Worm (Caenorhabditis elegans) whole organism, L2 larva: ENCODE results near the gene str-220.

Source experiments
- C34F6.9 ChIP-seq: fragments of 150-350 bp; optimal IDR thresholded peaks from 2 replicates; lab custom pipeline; 2014; ENCODE audit warnings: missing biosample characterization, missing genetic modification characterization
- F13H6.1 ChIP-seq: sonication (generic microtip); optimal IDR thresholded peaks from 2 replicates; lab custom pipeline; 2016; ENCODE audit warnings: missing genetic modification characterization, missing compliant biosample characterization
- R02D3.7 ChIP-seq: fragments of 150-350 bp; optimal IDR thresholded peaks from 2 replicates; lab custom pipeline; 2014; ENCODE audit warnings: missing biosample characterization, missing genetic modification characterization
- Y55F3AM.14 ChIP-seq: fragments of 200-800 bp; sonication (Bioruptor generic); optimal IDR thresholded peaks from 2 replicates; lab custom pipeline; 2018; ENCODE audit warnings: mild to moderate bottlenecking, missing genetic modification characterization, missing compliant biosample characterization
- ZK546.5 ChIP-seq: sonication (generic microtip); optimal IDR thresholded peaks from 2 replicates; lab custom pipeline; 2017; ENCODE audit warnings: missing biosample characterization, missing genetic modification characterization
- alr-1 ChIP-seq: fragments of 150-350 bp; optimal IDR thresholded peaks from 2 replicates; lab custom pipeline; 2014; ENCODE audit warnings: missing biosample characterization, missing genetic modification characterization
- aly-2 ChIP-seq: fragments of 150-350 bp; optimal IDR thresholded peaks from 2 replicates; lab custom pipeline; 2014; ENCODE audit warnings: missing biosample characterization, missing genetic modification characterization
- ama-1 ChIP-seq: fragments of 150-350 bp; optimal IDR thresholded peaks from 2 replicates; lab custom pipeline; 2018; ENCODE audit warnings: inconsistent platforms
- blmp-1 ChIP-seq: sonication (generic microtip); optimal IDR thresholded peaks from 2 replicates; lab custom pipeline; 2017; ENCODE audit warnings: missing genetic modification characterization, mild to moderate bottlenecking, missing compliant biosample characterization, antibody characterized with exemption, moderate library complexity; ENCODE audit not compliant: insufficient read depth
- ceh-82 ChIP-seq: fragments of 150-350 bp; optimal IDR thresholded peaks from 2 replicates; lab custom pipeline; 2014; ENCODE audit warnings: missing biosample characterization, missing genetic modification characterization
- crh-2 ChIP-seq: sonication (generic microtip); optimal IDR thresholded peaks from 2 replicates; lab custom pipeline; 2017; ENCODE audit warnings: missing biosample characterization, missing genetic modification characterization
- dmd-4 ChIP-seq: sonication (generic microtip); optimal IDR thresholded peaks from 2 replicates; lab custom pipeline; 2017; ENCODE audit warnings: missing biosample characterization, missing genetic modification characterization
- egl-27 ChIP-seq: sonication (generic microtip); optimal IDR thresholded peaks from 3 replicates; lab custom pipeline; 2017; ENCODE audit warnings: missing biosample characterization, missing genetic modification reagents, missing genetic modification characterization
- elt-3 ChIP-seq: sonication (generic microtip); optimal IDR thresholded peaks from 2 replicates; lab custom pipeline; 2017; ENCODE audit warnings: missing biosample characterization, missing genetic modification characterization
- fos-1 ChIP-seq: fragments of 150-350 bp; optimal IDR thresholded peaks from 2 replicates; lab custom pipeline; 2014; ENCODE audit warnings: missing biosample characterization, missing genetic modification characterization
- gmeb-1 ChIP-seq: fragments of 150-350 bp; optimal IDR thresholded peaks from 2 replicates; lab custom pipeline; 2014; ENCODE audit warnings: missing biosample characterization, missing genetic modification characterization
- lin-13 ChIP-seq: fragments of 150-350 bp; optimal IDR thresholded peaks from 2 replicates; lab custom pipeline; 2014; ENCODE audit warnings: missing biosample characterization, missing genetic modification reagents, missing genetic modification characterization
- lin-39 ChIP-seq: fragments of 150-350 bp; optimal IDR thresholded peaks from 2 replicates; lab custom pipeline; 2014; ENCODE audit warnings: missing biosample characterization, missing genetic modification reagents, missing genetic modification characterization
- mab-5 ChIP-seq: fragments of 150-350 bp; optimal IDR thresholded peaks from 2 replicates; lab custom pipeline; 2014; ENCODE audit warnings: missing biosample characterization, missing genetic modification characterization
- mbf-1 ChIP-seq: sonication (generic microtip); optimal IDR thresholded peaks from 2 replicates; lab custom pipeline; 2017; ENCODE audit warnings: missing biosample characterization, missing genetic modification characterization
- mdl-1 ChIP-seq, 2 experiments: fragments of 150-350 bp in 1 of 2; sonication (generic microtip) in 1 of 2; optimal IDR thresholded peaks; 2 replicates each; lab custom pipeline; 2017; ENCODE audit warnings: missing biosample characterization in 2 of 2, missing genetic modification characterization in 2 of 2
- nhr-10 ChIP-seq: sonication (generic microtip); optimal IDR thresholded peaks from 2 replicates; lab custom pipeline; 2017; ENCODE audit warnings: missing biosample characterization, missing genetic modification characterization
- nhr-11 ChIP-seq: fragments of 150-350 bp; optimal IDR thresholded peaks from 2 replicates; lab custom pipeline; 2014; ENCODE audit warnings: missing biosample characterization, missing genetic modification characterization
- nhr-129 ChIP-seq: fragments of 150-350 bp; optimal IDR thresholded peaks from 2 replicates; lab custom pipeline; 2014; ENCODE audit warnings: missing biosample characterization, missing genetic modification characterization
- nhr-21 ChIP-seq: fragments of 150-350 bp; optimal IDR thresholded peaks from 2 replicates; lab custom pipeline; 2014; ENCODE audit warnings: missing biosample characterization, missing genetic modification characterization
- nhr-23 ChIP-seq: fragments of 150-350 bp; optimal IDR thresholded peaks from 2 replicates; lab custom pipeline; 2014; ENCODE audit warnings: missing biosample characterization, missing genetic modification reagents, missing genetic modification characterization
- nhr-237 ChIP-seq: fragments of 150-350 bp; optimal IDR thresholded peaks from 2 replicates; lab custom pipeline; 2014; ENCODE audit warnings: missing biosample characterization, missing genetic modification characterization
- nhr-25 ChIP-seq: fragments of 150-350 bp; sonication (generic microtip); optimal IDR thresholded peaks from 3 replicates; lab custom pipeline; 2014; ENCODE audit warnings: missing biosample characterization, missing genetic modification characterization
- nhr-6 ChIP-seq: fragments of 150-350 bp; optimal IDR thresholded peaks from 2 replicates; lab custom pipeline; 2014; ENCODE audit warnings: missing biosample characterization, missing genetic modification characterization
- nhr-77 ChIP-seq: fragments of 150-350 bp; optimal IDR thresholded peaks from 2 replicates; lab custom pipeline; 2014; ENCODE audit warnings: missing biosample characterization, missing genetic modification characterization
- peb-1 ChIP-seq: fragments of 150-350 bp; optimal IDR thresholded peaks from 2 replicates; lab custom pipeline; 2014; ENCODE audit warnings: missing biosample characterization, missing genetic modification characterization
- sem-4 ChIP-seq: fragments of 150-350 bp; optimal IDR thresholded peaks from 2 replicates; lab custom pipeline; 2014; ENCODE audit warnings: missing biosample characterization, missing genetic modification reagents, missing genetic modification characterization
- skn-1 ChIP-seq: sonication (generic microtip); optimal IDR thresholded peaks from 2 replicates; lab custom pipeline; 2017; ENCODE audit warnings: missing biosample characterization, missing genetic modification characterization
- sma-3 ChIP-seq: sonication (generic microtip); optimal IDR thresholded peaks from 2 replicates; lab custom pipeline; 2016; ENCODE audit warnings: missing genetic modification reagents, missing genetic modification characterization, missing compliant biosample characterization
- snpc-4 ChIP-seq: fragments of 150-350 bp; optimal IDR thresholded peaks from 2 replicates; lab custom pipeline; 2014; ENCODE audit warnings: missing biosample characterization, missing genetic modification characterization
- unc-39 ChIP-seq: fragments of 150-350 bp; optimal IDR thresholded peaks from 2 replicates; lab custom pipeline; 2014; ENCODE audit warnings: missing biosample characterization, missing genetic modification characterization
- unc-55 ChIP-seq: fragments of 150-350 bp; sonication (generic microtip); optimal IDR thresholded peaks from 3 replicates; lab custom pipeline; 2014; ENCODE audit warnings: missing biosample characterization, missing genetic modification reagents, missing genetic modification characterization
- zag-1 ChIP-seq: fragments of 150-350 bp; optimal IDR thresholded peaks from 2 replicates; lab custom pipeline; 2014; ENCODE audit warnings: missing biosample characterization, missing genetic modification characterization
- ztf-11 ChIP-seq: sonication (generic microtip); optimal IDR thresholded peaks from 2 replicates; lab custom pipeline; 2017; ENCODE audit warnings: missing biosample characterization, missing genetic modification characterization
- ztf-4 ChIP-seq: fragments of 150-350 bp; optimal IDR thresholded peaks from 2 replicates; lab custom pipeline; 2014; ENCODE audit warnings: missing biosample characterization, missing genetic modification characterization

The str-220 gene

ce11 chrIV:7171222-7171621, at the start of gene str-220:
Gene str-220 (minus strand): TSS chrIV:7171322.
- TF ChIP-seq fos-1 (tag; lab: Kevin White, UChicago) (no peak), crh-2 (tag; lab: Kevin White, UChicago) (no peak), zag-1 (no peak), snpc-4 (tag; lab: Kevin White, UChicago) (no peak), unc-55 (GFP tag; lab: Kevin White, UChicago) (no peak), skn-1 (tag; lab: Kevin White, UChicago) (no peak), ama-1 (lab: Kevin White, UChicago) (no peak), ceh-82 (tag; lab: Kevin White, UChicago) (no peak), nhr-237 (tag; lab: Kevin White, UChicago) (no peak), elt-3 (tag; lab: Kevin White, UChicago) (no peak), nhr-23 (tag; lab: Kevin White, UChicago) (no peak), sem-4 (tag; lab: Kevin White, UChicago) (no peak), nhr-21 (no peak), egl-27 (tag; lab: Kevin White, UChicago) (no peak), sma-3 (GFP tag; lab: Kevin White, UChicago) (no peak), mdl-1 (tag; optimal IDR thresholded peaks at IDR 0.05; lab: Kevin White, UChicago) (no peak), unc-39 (tag; lab: Kevin White, UChicago) (no peak)

ce11 chrIV:7219398-7220087, 48.4 kb upstream of the str-220 start, which contains the start of the genes glb-23 and R13A1.1:
Gene glb-23 (minus strand): TSS chrIV:7219498.
Gene R13A1.1 (plus strand): TSS chrIV:7220037.
- TF ChIP-seq C34F6.9 (no peak), gmeb-1 (tag; lab: Kevin White, UChicago) (no peak), crh-2 (tag; lab: Kevin White, UChicago) (no peak), nhr-23 (tag; lab: Kevin White, UChicago) (no peak), nhr-129 (tag; lab: Kevin White, UChicago) (no peak), skn-1 (tag; lab: Kevin White, UChicago) (no peak), sem-4 (tag; lab: Kevin White, UChicago) (no peak), sma-3 (GFP tag; lab: Kevin White, UChicago) (no peak), mbf-1 (tag; lab: Kevin White, UChicago) (no peak), nhr-21 (no peak), nhr-11 (tag; lab: Kevin White, UChicago) (no peak)

ce11 chrIV:7216210-7216609, 45.1 kb upstream of the str-220 start:
- TF ChIP-seq R02D3.7 (tag; lab: Kevin White, UChicago) (no peak), lin-13 (GFP tag; lab: Kevin White, UChicago) (no peak), dmd-4 (tag; lab: Kevin White, UChicago) (no peak)

- TF ChIP-seq C34F6.9, result no peak
- TF ChIP-seq egl-27 (tag; lab: Kevin White, UChicago), result no peak
- peak; percentile 44 for TF ChIP-seq fos-1 (tag; lab: Kevin White, UChicago)
- no peak for TF ChIP-seq lin-39 (tag; lab: Kevin White, UChicago)
- TF ChIP-seq mbf-1 (tag; lab: Kevin White, UChicago), result no peak
- TF ChIP-seq alr-1, result no peak
These were observed 41.6 kb upstream of the str-220 start for ce11 chrIV:7212769-7213168.

- no peak for TF ChIP-seq peb-1
- TF ChIP-seq nhr-25 (tag; lab: Kevin White, UChicago), result no peak
- TF ChIP-seq sem-4 (tag; lab: Kevin White, UChicago), result no peak
- no peak for TF ChIP-seq mab-5 (tag; lab: Kevin White, UChicago)
- TF ChIP-seq C34F6.9, result no peak
These were observed 40.2 kb upstream of the str-220 start for ce11 chrIV:7211313-7211712.

DNA sequence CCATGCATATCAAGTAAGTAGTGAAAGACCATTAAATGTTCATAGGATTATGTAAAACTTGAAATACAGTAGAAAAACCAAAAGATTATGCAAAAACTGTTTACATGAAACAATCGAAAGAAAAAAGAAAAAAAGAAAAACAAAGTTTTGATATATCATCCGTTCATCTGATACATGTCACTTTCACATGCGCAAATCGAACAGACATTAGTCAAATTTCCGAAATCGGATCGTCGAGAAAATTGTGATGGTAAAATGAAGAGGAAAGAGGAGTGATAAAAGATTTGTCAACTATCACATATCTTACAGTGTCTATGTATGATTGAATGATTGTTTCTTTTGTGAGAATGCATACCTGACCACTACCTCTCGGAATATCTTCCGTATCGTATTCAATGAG, 37.8 kb upstream of the str-220 start:
- TF ChIP-seq lin-13 (GFP tag; lab: Kevin White, UChicago) (no peak), nhr-77 (tag; lab: Kevin White, UChicago) (no peak), ZK546.5 (no peak), nhr-25 (tag; lab: Kevin White, UChicago) (no peak), F13H6.1 (tag; lab: Kevin White, UChicago) (no peak), Y55F3AM.14 (GFP tag; lab: Kevin White, UChicago) (no peak), ztf-4 (tag; lab: Kevin White, UChicago) (no peak), fos-1 (tag; lab: Kevin White, UChicago) (no peak), ztf-11 (tag; lab: Kevin White, UChicago) (no peak), ceh-82 (tag; lab: Kevin White, UChicago) (no peak), ama-1 (lab: Kevin White, UChicago) (no peak), blmp-1 (tag; lab: Kevin White, UChicago) (no peak), nhr-237 (tag; lab: Kevin White, UChicago) (no peak), aly-2 (tag; lab: Kevin White, UChicago) (no peak), nhr-6 (tag; lab: Kevin White, UChicago) (no peak), nhr-10 (tag; lab: Kevin White, UChicago) (no peak), C34F6.9 (no peak), crh-2 (tag; lab: Kevin White, UChicago) (no peak)
- TF ChIP-seq, all 48 proteins: peak for 0
